Fruit fly (Drosophila melanogaster) whole organism, prepupa: ENCODE results near the gene Grasp65.

Experiments used
- CG10631 ChIP-seq: fragments of 200-800 bp; sonication (Bioruptor generic); optimal IDR thresholded peaks from 2 replicates; lab custom pipeline; 2016; ENCODE audit warnings: missing biosample characterization, missing genetic modification characterization
- CG10669 ChIP-seq: fragments of 200-800 bp; sonication (Bioruptor generic); optimal IDR thresholded peaks from 3 replicates; lab custom pipeline; 2018; ENCODE audit warnings: missing biosample characterization, mild to moderate bottlenecking, missing genetic modification characterization, moderate library complexity
- CG11294 ChIP-seq: fragments of 200-800 bp; sonication (Bioruptor generic); IDR thresholded peaks from 2 replicates; pipeline ENCODE4 v1.3.6; 2022; ENCODE audit warnings: missing biosample characterization, missing genetic modification characterization
- CG11762 ChIP-seq: fragments of 200-800 bp; sonication (Bioruptor generic); optimal IDR thresholded peaks from 3 replicates; lab custom pipeline; 2016; ENCODE audit warnings: missing biosample characterization, missing genetic modification characterization; ENCODE audit not compliant: insufficient read depth
- CG11902 ChIP-seq: fragments of 200-800 bp; sonication (Bioruptor generic); optimal IDR thresholded peaks from 3 replicates; lab custom pipeline; 2016; ENCODE audit warnings: missing biosample characterization, missing genetic modification characterization
- CG15336 ChIP-seq: fragments of 200-800 bp; sonication (Bioruptor generic); IDR thresholded peaks from 2 replicates; pipeline ENCODE4 v1.3.6; 2022; ENCODE audit warnings: missing biosample characterization, missing genetic modification characterization
- CG1621 ChIP-seq: fragments of 200-800 bp; sonication (Bioruptor generic); optimal IDR thresholded peaks from 3 replicates; lab custom pipeline; 2018; ENCODE audit warnings: missing biosample characterization, mild to moderate bottlenecking, missing genetic modification characterization
- CG16779 ChIP-seq: fragments of 200-800 bp; sonication (Bioruptor generic); optimal IDR thresholded peaks from 3 replicates; lab custom pipeline; 2017; ENCODE audit warnings: missing biosample characterization, mild to moderate bottlenecking, missing genetic modification characterization
- CG3032 ChIP-seq: fragments of 200-800 bp; optimal IDR thresholded peaks from 2 replicates; lab custom pipeline; 2019; ENCODE audit warnings: missing biosample characterization, mild to moderate bottlenecking, missing genetic modification characterization, moderate library complexity
- CG31627 ChIP-seq: fragments of 200-800 bp; sonication (Bioruptor generic); optimal IDR thresholded peaks from 3 replicates; lab custom pipeline; 2016; ENCODE audit warnings: missing biosample characterization, missing genetic modification characterization
- CG32006 ChIP-seq: fragments of 200-800 bp; sonication (Bioruptor generic); optimal IDR thresholded peaks from 3 replicates; lab custom pipeline; 2017; ENCODE audit warnings: missing biosample characterization, mild to moderate bottlenecking, missing genetic modification characterization
- CG34406 ChIP-seq: fragments of 200-800 bp; sonication (Bioruptor generic); optimal IDR thresholded peaks from 3 replicates; lab custom pipeline; 2016; ENCODE audit warnings: missing biosample characterization, missing genetic modification characterization
- CG3919 ChIP-seq: fragments of 200-800 bp; sonication (Bioruptor generic); optimal IDR thresholded peaks from 3 replicates; lab custom pipeline; 2016; ENCODE audit warnings: missing biosample characterization, missing genetic modification characterization
- CG4318 ChIP-seq: fragments of 200-800 bp; sonication (Bioruptor generic); optimal IDR thresholded peaks from 3 replicates; lab custom pipeline; 2017; ENCODE audit warnings: missing biosample characterization, mild to moderate bottlenecking, missing genetic modification characterization
- CG6163 ChIP-seq: fragments of 200-800 bp; sonication (Bioruptor generic); IDR thresholded peaks from 3 replicates; pipeline ENCODE4 v1.3.6; 2022; ENCODE audit warnings: missing biosample characterization, missing genetic modification characterization
- CG6276 ChIP-seq: fragments of 200-800 bp; sonication (Bioruptor generic); optimal IDR thresholded peaks from 2 replicates; lab custom pipeline; 2017; ENCODE audit warnings: missing biosample characterization, mild to moderate bottlenecking, missing genetic modification characterization
- CG6792 ChIP-seq: fragments of 200-800 bp; sonication (Bioruptor generic); optimal IDR thresholded peaks from 3 replicates; lab custom pipeline; 2016; ENCODE audit warnings: missing biosample characterization, missing genetic modification characterization
- CG6808 ChIP-seq: fragments of 200-800 bp; sonication (Bioruptor generic); optimal IDR thresholded peaks from 3 replicates; lab custom pipeline; 2017; ENCODE audit warnings: missing biosample characterization, missing genetic modification characterization, mild to moderate bottlenecking, moderate library complexity, missing genetic modification reagents
- CG6854 ChIP-seq: fragments of 200-800 bp; sonication (Bioruptor generic); optimal IDR thresholded peaks from 2 replicates; lab custom pipeline; 2017; ENCODE audit warnings: missing biosample characterization, mild to moderate bottlenecking, missing genetic modification characterization
- CG8119 ChIP-seq: fragments of 200-800 bp; sonication (Bioruptor generic); IDR thresholded peaks from 3 replicates; pipeline ENCODE4 v1.3.6; 2022; ENCODE audit warnings: missing biosample characterization, missing genetic modification characterization
- CG8319 ChIP-seq: fragments of 200-800 bp; sonication (Bioruptor generic); optimal IDR thresholded peaks from 3 replicates; lab custom pipeline; 2016; ENCODE audit warnings: missing biosample characterization, missing genetic modification characterization
- CG9139 ChIP-seq: fragments of 200-800 bp; sonication (Bioruptor generic); optimal IDR thresholded peaks from 3 replicates; lab custom pipeline; 2017; ENCODE audit warnings: missing biosample characterization, mild to moderate bottlenecking, missing genetic modification characterization
- Eip75B ChIP-seq: fragments of 200-800 bp; sonication (Bioruptor generic); optimal IDR thresholded peaks from 3 replicates; lab custom pipeline; 2016; ENCODE audit warnings: missing biosample characterization, missing genetic modification characterization
- Eip78C ChIP-seq: fragments of 200-800 bp; sonication (Bioruptor generic); peaks from one replicate; lab custom pipeline; 2016; ENCODE audit warnings: missing biosample characterization, missing genetic modification characterization
- Eip93F ChIP-seq: fragments of 200-800 bp; sonication (Bioruptor generic); optimal IDR thresholded peaks from 2 replicates; lab custom pipeline; 2016; ENCODE audit warnings: missing biosample characterization, mild to moderate bottlenecking, missing genetic modification characterization
- Ets21C ChIP-seq: fragments of 200-800 bp; sonication (Bioruptor generic); optimal IDR thresholded peaks from 3 replicates; lab custom pipeline; 2016; ENCODE audit warnings: missing biosample characterization, missing genetic modification characterization
- Ets96B ChIP-seq: fragments of 200-800 bp; optimal IDR thresholded peaks from 2 replicates; lab custom pipeline; 2019; ENCODE audit warnings: missing biosample characterization, mild to moderate bottlenecking, missing genetic modification characterization, moderate library complexity
- Gug ChIP-seq: fragments of 200-800 bp; sonication (Bioruptor generic); IDR thresholded peaks from 2 replicates; pipeline ENCODE4 v1.3.6; 2022; ENCODE audit warnings: missing biosample characterization, missing genetic modification characterization
- Hr39 ChIP-seq: fragments of 200-800 bp; sonication (Bioruptor generic); optimal IDR thresholded peaks from 2 replicates; lab custom pipeline; 2016; ENCODE audit warnings: missing biosample characterization, missing genetic modification characterization
- Hr4 ChIP-seq: fragments of 200-800 bp; sonication (Bioruptor generic); optimal IDR thresholded peaks from 3 replicates; lab custom pipeline; 2016; ENCODE audit warnings: missing biosample characterization, missing genetic modification characterization
- Met ChIP-seq: fragments of 200-800 bp; sonication (Bioruptor generic); optimal IDR thresholded peaks from 3 replicates; lab custom pipeline; 2016; ENCODE audit warnings: missing biosample characterization, missing genetic modification characterization
- OdsH ChIP-seq: fragments of 200-800 bp; sonication (Bioruptor generic); optimal IDR thresholded peaks from 3 replicates; lab custom pipeline; 2016; ENCODE audit warnings: missing biosample characterization, missing genetic modification characterization
- Smox ChIP-seq: fragments of 200-800 bp; sonication (Bioruptor generic); optimal IDR thresholded peaks from 3 replicates; lab custom pipeline; 2016; ENCODE audit warnings: missing biosample characterization, missing genetic modification characterization
- Sox102F ChIP-seq: fragments of 200-800 bp; sonication (Bioruptor generic); optimal IDR thresholded peaks from 2 replicates; lab custom pipeline; 2016; ENCODE audit warnings: missing biosample characterization, mild to moderate bottlenecking, missing genetic modification characterization
- Sox14 ChIP-seq: fragments of 200-800 bp; sonication (Bioruptor generic); optimal IDR thresholded peaks from 3 replicates; lab custom pipeline; 2016; ENCODE audit warnings: missing biosample characterization, missing genetic modification characterization
- Sox15 ChIP-seq: fragments of 200-800 bp; sonication (Bioruptor generic); optimal IDR thresholded peaks from 3 replicates; lab custom pipeline; 2016; ENCODE audit warnings: missing biosample characterization, missing genetic modification characterization
- achi ChIP-seq: fragments of 200-800 bp; sonication (Bioruptor generic); optimal IDR thresholded peaks from 3 replicates; lab custom pipeline; 2016; ENCODE audit warnings: missing biosample characterization, missing genetic modification characterization
- acj6 ChIP-seq: fragments of 200-800 bp; sonication (Bioruptor generic); optimal IDR thresholded peaks from 3 replicates; lab custom pipeline; 2016; ENCODE audit warnings: missing biosample characterization, missing genetic modification characterization
- cyc ChIP-seq: fragments of 200-800 bp; sonication (Bioruptor generic); optimal IDR thresholded peaks from 3 replicates; lab custom pipeline; 2016; ENCODE audit warnings: missing biosample characterization, missing genetic modification characterization
- dac ChIP-seq: fragments of 200-800 bp; sonication (Bioruptor generic); optimal IDR thresholded peaks from 2 replicates; lab custom pipeline; 2017; ENCODE audit warnings: missing biosample characterization, mild to moderate bottlenecking, missing genetic modification characterization
- dsx ChIP-seq: fragments of 200-800 bp; optimal IDR thresholded peaks from 3 replicates; lab custom pipeline; 2019; ENCODE audit warnings: missing biosample characterization, mild to moderate bottlenecking, missing genetic modification characterization, moderate library complexity; ENCODE audit not compliant: poor library complexity, severe bottlenecking
- esn ChIP-seq: fragments of 200-800 bp; sonication (Bioruptor generic); optimal IDR thresholded peaks from 2 replicates; lab custom pipeline; 2016; ENCODE audit warnings: missing biosample characterization, mild to moderate bottlenecking, missing genetic modification characterization, moderate library complexity
- fd59A ChIP-seq: fragments of 200-800 bp; sonication (Bioruptor generic); optimal IDR thresholded peaks from 2 replicates; lab custom pipeline; 2017; ENCODE audit warnings: missing biosample characterization, mild to moderate bottlenecking, missing genetic modification characterization, missing genetic modification reagents
- fkh ChIP-seq: fragments of 200-800 bp; sonication (Bioruptor generic); optimal IDR thresholded peaks from 3 replicates; lab custom pipeline; 2017; ENCODE audit warnings: missing biosample characterization, mild to moderate bottlenecking, missing genetic modification characterization, moderate library complexity
- lz ChIP-seq: fragments of 200-800 bp; sonication (Bioruptor generic); optimal IDR thresholded peaks from 3 replicates; lab custom pipeline; 2016; ENCODE audit warnings: missing biosample characterization, missing genetic modification characterization
- net ChIP-seq: fragments of 200-800 bp; sonication (Bioruptor generic); optimal IDR thresholded peaks from 3 replicates; lab custom pipeline; 2016; ENCODE audit warnings: missing biosample characterization, missing genetic modification characterization
- salr ChIP-seq, 2 experiments: fragments of 200-800 bp; sonication (Bioruptor generic); optimal IDR thresholded peaks; 3 replicates each; lab custom pipeline; 2016 to 2018; ENCODE audit warnings: missing biosample characterization in 2 of 2, missing genetic modification characterization in 2 of 2, mild to moderate bottlenecking in 1 of 2
- spab ChIP-seq: fragments of 200-800 bp; sonication (Bioruptor generic); optimal IDR thresholded peaks from 2 replicates; lab custom pipeline; 2017; ENCODE audit warnings: missing biosample characterization, mild to moderate bottlenecking, missing genetic modification characterization, missing genetic modification reagents
- ss ChIP-seq, 2 experiments: fragments of 200-800 bp; sonication (Bioruptor generic); optimal IDR thresholded peaks; 2 replicates in 1 of 2; 3 replicates in 1 of 2; lab custom pipeline; 2017 to 2018; ENCODE audit warnings: mild to moderate bottlenecking in 2 of 2, missing biosample characterization in 2 of 2, missing genetic modification characterization in 2 of 2, moderate library complexity in 1 of 2
- svp ChIP-seq: fragments of 200-800 bp; sonication (Bioruptor generic); peaks from one replicate; lab custom pipeline; 2016; ENCODE audit warnings: missing biosample characterization, missing genetic modification characterization
- vri ChIP-seq: fragments of 200-800 bp; sonication (Bioruptor generic); optimal IDR thresholded peaks from 3 replicates; lab custom pipeline; 2016; ENCODE audit warnings: missing biosample characterization, mild to moderate bottlenecking, missing genetic modification characterization

The Grasp65 gene

DNA sequence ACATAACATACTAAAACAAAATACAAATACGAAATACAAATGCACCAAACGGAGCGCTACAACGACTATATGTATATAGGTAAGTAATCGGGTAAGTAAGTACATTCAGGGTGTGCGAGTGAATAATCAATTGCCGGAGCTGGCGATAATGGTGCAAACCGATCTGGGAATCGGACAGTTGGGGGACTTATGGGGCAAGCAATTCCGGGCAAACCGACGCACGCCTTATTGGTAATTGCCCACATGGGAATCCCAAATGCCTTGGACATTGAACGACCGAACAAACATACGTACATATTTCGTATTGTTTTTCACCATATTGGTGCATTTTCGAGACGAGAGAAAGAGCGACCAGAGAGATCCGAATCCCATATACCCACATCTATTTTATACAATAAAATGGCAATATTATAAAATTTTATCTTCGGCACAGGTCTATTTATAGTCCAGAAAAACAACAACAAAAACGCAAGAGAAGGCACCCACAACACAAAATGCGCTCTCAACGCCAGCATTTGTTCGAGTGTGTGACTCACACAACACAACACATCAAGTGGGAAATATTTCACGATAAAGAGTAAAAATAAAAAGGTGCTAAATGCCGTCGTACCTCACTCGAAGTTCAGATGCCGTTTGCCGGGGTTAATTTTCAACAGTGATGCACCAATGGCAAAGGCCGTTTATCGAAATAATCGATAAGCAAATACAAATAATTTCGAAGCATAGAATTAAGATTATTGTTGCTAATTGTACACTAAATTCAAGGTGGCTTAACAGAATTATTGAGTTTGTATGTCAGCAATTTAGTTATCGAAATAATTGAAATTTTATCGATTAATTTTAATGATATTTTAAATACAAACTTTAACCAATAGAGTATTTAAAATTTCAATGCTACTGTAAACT is 24.3 kb upstream of the Grasp65 start:
- TF ChIP-seq CG32006 (GFP tag; lab: Kevin White, UChicago): no peak
- no peak for TF ChIP-seq Ets96B (tag; lab: Kevin White, UChicago)
- no peak for TF ChIP-seq Ets21C (GFP tag; lab: Kevin White, UChicago)
- TF ChIP-seq CG6854 (GFP tag; lab: Kevin White, UChicago): no peak
- TF ChIP-seq lz (GFP tag; lab: Kevin White, UChicago): no peak
- TF ChIP-seq Met (GFP tag; lab: Kevin White, UChicago): peak; percentile 26
- no peak for TF ChIP-seq achi
- TF ChIP-seq Hr4 (GFP tag; lab: Kevin White, UChicago): no peak
- no peak for TF ChIP-seq CG3919 (GFP tag; lab: Kevin White, UChicago)
- TF ChIP-seq fkh (GFP tag; lab: Kevin White, UChicago): no peak
- peak; percentile 70 for TF ChIP-seq Eip93F (GFP tag; lab: Kevin White, UChicago)
- TF ChIP-seq CG4318 (GFP tag; lab: Kevin White, UChicago): no peak
- no peak for TF ChIP-seq OdsH
- TF ChIP-seq CG15336 (GFP tag; lab: Robert Waterston, UW): no peak
- TF ChIP-seq vri: peak; percentile 52
- no peak for TF ChIP-seq spab (GFP tag; lab: Kevin White, UChicago)
- TF ChIP-seq CG11762 (GFP tag; lab: Kevin White, UChicago): no peak
- TF ChIP-seq acj6: no peak
- TF ChIP-seq CG31627 (GFP tag; lab: Kevin White, UChicago): peak; percentile 27
- no peak for TF ChIP-seq CG11902
- peak; percentile 12 for TF ChIP-seq Hr39 (GFP tag; lab: Kevin White, UChicago)
- TF ChIP-seq Sox102F: no peak
- TF ChIP-seq ss (GFP tag; optimal IDR thresholded peaks at IDR 0.05; lab: Kevin White, UChicago): peak in 1 of 2 experiments; percentile 30
- no peak for TF ChIP-seq CG11294 (GFP tag; lab: Robert Waterston, UW)
- no peak for TF ChIP-seq CG6276
- no peak for TF ChIP-seq Smox (GFP tag; lab: Kevin White, UChicago)
- TF ChIP-seq CG3032 (tag; lab: Kevin White, UChicago): no peak
- TF ChIP-seq dac (GFP tag; lab: Kevin White, UChicago): no peak
- no peak for TF ChIP-seq CG8319 (GFP tag; lab: Kevin White, UChicago)
- TF ChIP-seq CG6808 (GFP tag; lab: Kevin White, UChicago): no peak
- TF ChIP-seq CG9139 (GFP tag; lab: Kevin White, UChicago): no peak
- TF ChIP-seq esn (GFP tag; lab: Kevin White, UChicago): peak; percentile 26
- TF ChIP-seq dsx (GFP tag; lab: Kevin White, UChicago): no peak
- TF ChIP-seq CG10631 (GFP tag; lab: Kevin White, UChicago): no peak
- no peak for TF ChIP-seq CG10669 (GFP tag; lab: Kevin White, UChicago)
- peak; percentile 15 for TF ChIP-seq CG16779 (tag; lab: Kevin White, UChicago)
- TF ChIP-seq Sox14: no peak
- no peak for TF ChIP-seq Gug (GFP tag; lab: Robert Waterston, UW)
- no peak for TF ChIP-seq fd59A (GFP tag; lab: Kevin White, UChicago)
- TF ChIP-seq Eip78C (GFP tag; lab: Kevin White, UChicago): peak; percentile 13
- no peak for TF ChIP-seq Sox15 (GFP tag; lab: Kevin White, UChicago)
- TF ChIP-seq CG6163: no peak
- TF ChIP-seq svp (GFP tag; lab: Kevin White, UChicago): peak; percentile 71
- no peak for TF ChIP-seq net (GFP tag; lab: Kevin White, UChicago)
- no peak for TF ChIP-seq cyc (GFP tag; lab: Kevin White, UChicago)
- no peak for TF ChIP-seq CG6792 (GFP tag; lab: Kevin White, UChicago)
- no peak for TF ChIP-seq Eip75B (GFP tag; lab: Kevin White, UChicago)
- TF ChIP-seq CG8119 (GFP tag; lab: Robert Waterston, UW): no peak
- TF ChIP-seq salr (GFP tag; optimal IDR thresholded peaks at IDR 0.05; lab: Kevin White, UChicago): no peak
- TF ChIP-seq CG1621: no peak
- no peak for TF ChIP-seq CG34406 (GFP tag; lab: Kevin White, UChicago)
